Fruit fly (Drosophila melanogaster): ENCODE data around the gene mib1.

dm6 chr3L:16014515-16014914 lies 2.9 kb upstream of the mib1 start:
- no peak for TF ChIP-seq EcR (GFP tag; optimal IDR thresholded peaks at IDR 0.05)
- no peak for TF ChIP-seq fd96Ca (GFP tag; IDR thresholded peaks at IDR 0.05)
- no peak for TF ChIP-seq Snoo (tag; optimal IDR thresholded peaks at IDR 0.05)
- TF ChIP-seq CG17806 (tag; optimal IDR thresholded peaks at IDR 0.05), result no peak
- TF ChIP-seq Pif1B (GFP tag; optimal IDR thresholded peaks at IDR 0.05), result no peak
- no peak for TF ChIP-seq CG8159 (tag; optimal IDR thresholded peaks at IDR 0.05)
- no peak for TF ChIP-seq CG10348 (GFP tag; IDR thresholded peaks at IDR 0.05)
- no peak for TF ChIP-seq Ets98B (GFP tag; IDR thresholded peaks at IDR 0.05)
- no peak for TF ChIP-seq CG4496 (GFP tag; IDR thresholded peaks at IDR 0.05)
- TF ChIP-seq CG32121 (GFP tag; IDR thresholded peaks at IDR 0.05), result no peak

Measured in whole organism, pupa.